Fruit fly (Drosophila melanogaster) whole organism, wandering third instar larva: ENCODE results near the gene CG32507.

ENCODE experiments used
- Abd-B ChIP-seq: fragments of >200 bp; optimal IDR thresholded peaks from 2 replicates; lab custom pipeline; 2017; ENCODE audit warnings: missing biosample characterization, missing genetic modification characterization
- CG32264 ChIP-seq: fragments of 200-800 bp; sonication (Bioruptor generic); optimal IDR thresholded peaks from 2 replicates; lab custom pipeline; 2016; ENCODE audit warnings: missing biosample characterization, missing genetic modification characterization
- CG9705 ChIP-seq: fragments of 200-800 bp; sonication (Bioruptor generic); optimal IDR thresholded peaks from 2 replicates; lab custom pipeline; 2018; ENCODE audit warnings: missing biosample characterization, mild to moderate bottlenecking, missing genetic modification characterization
- CrebA ChIP-seq: fragments of 200-800 bp; sonication (Bioruptor generic); optimal IDR thresholded peaks from 2 replicates; lab custom pipeline; 2016; ENCODE audit warnings: missing biosample characterization, mild to moderate bottlenecking, missing genetic modification characterization, borderline replicate concordance
- Dfd ChIP-seq: fragments of >200 bp; optimal IDR thresholded peaks from 2 replicates; lab custom pipeline; 2017; ENCODE audit warnings: missing biosample characterization, missing genetic modification characterization
- Dif ChIP-seq: fragments of 200-275, 200-300 bp; sonication (Bioruptor generic); optimal IDR thresholded peaks from 2 replicates; lab custom pipeline; 2018; ENCODE audit warnings: missing biosample characterization, missing genetic modification characterization; ENCODE audit not compliant: partially characterized antibody
- GATAd ChIP-seq: sonication (Bioruptor generic); optimal IDR thresholded peaks from 2 replicates; lab custom pipeline; 2016; ENCODE audit warnings: missing biosample characterization, missing genetic modification characterization
- HLH106 ChIP-seq: fragments of 200-800 bp; optimal IDR thresholded peaks from 3 replicates; lab custom pipeline; 2019; ENCODE audit warnings: missing biosample characterization, mild to moderate bottlenecking, missing genetic modification characterization, moderate library complexity
- Hnf4 ChIP-seq: fragments of 200-800 bp; sonication (Bioruptor generic); optimal IDR thresholded peaks from 2 replicates; lab custom pipeline; 2016; ENCODE audit warnings: missing biosample characterization, mild to moderate bottlenecking, missing genetic modification characterization
- Hr78 ChIP-seq: fragments of >200 bp; optimal IDR thresholded peaks from 2 replicates; lab custom pipeline; 2017; ENCODE audit warnings: missing biosample characterization, missing genetic modification characterization
- Hr83 ChIP-seq: fragments of 200-300 bp; sonication (Bioruptor generic); optimal IDR thresholded peaks from 2 replicates; lab custom pipeline; 2016; ENCODE audit warnings: missing biosample characterization, mild to moderate bottlenecking, missing genetic modification characterization, moderate library complexity; ENCODE audit not compliant: poor library complexity, severe bottlenecking
- Mio ChIP-seq: sonication (Bioruptor generic); optimal IDR thresholded peaks from 2 replicates; lab custom pipeline; 2016; ENCODE audit warnings: missing biosample characterization, missing genetic modification characterization
- Myc ChIP-seq: fragments of >200 bp; optimal IDR thresholded peaks from 2 replicates; lab custom pipeline; 2017
- N ChIP-seq: fragments of >200 bp; optimal IDR thresholded peaks from 2 replicates; lab custom pipeline; 2018; ENCODE audit warnings: missing biosample characterization, missing external identifiers, missing genetic modification characterization
- OdsH ChIP-seq: fragments of 200-800 bp; sonication (Bioruptor generic); optimal IDR thresholded peaks from 2 replicates; lab custom pipeline; 2016; ENCODE audit warnings: missing biosample characterization, mild to moderate bottlenecking, missing genetic modification characterization
- Rel ChIP-seq, 2 experiments: fragments of 200-800 bp; sonication (Bioruptor generic) in 1 of 2; optimal IDR thresholded peaks; 2 replicates in 1 of 2; 3 replicates in 1 of 2; lab custom pipeline; 2016 to 2019; ENCODE audit warnings: mild to moderate bottlenecking in 2 of 2, missing biosample characterization in 2 of 2, missing genetic modification characterization in 2 of 2, moderate library complexity in 1 of 2
- Sp1 ChIP-seq: fragments of 200-800 bp; sonication (Bioruptor generic); optimal IDR thresholded peaks from 3 replicates; lab custom pipeline; 2019; ENCODE audit warnings: missing biosample characterization, mild to moderate bottlenecking, missing genetic modification characterization, moderate library complexity
- Vsx2 ChIP-seq: fragments of 200-300, 225-300 bp; sonication (Bioruptor generic); optimal IDR thresholded peaks from 2 replicates; lab custom pipeline; 2018; ENCODE audit warnings: missing biosample characterization, missing genetic modification characterization; ENCODE audit not compliant: partially characterized antibody
- br ChIP-seq: fragments of 200-800 bp; sonication (Bioruptor generic); optimal IDR thresholded peaks from 2 replicates; lab custom pipeline; 2016; ENCODE audit warnings: missing biosample characterization, missing genetic modification characterization
- brk ChIP-seq: fragments of 200-800 bp; sonication (Bioruptor generic); optimal IDR thresholded peaks from 2 replicates; lab custom pipeline; 2016; ENCODE audit warnings: missing biosample characterization, mild to moderate bottlenecking, missing genetic modification characterization
- dmrt93B ChIP-seq: fragments of 200-800 bp; sonication (Bioruptor generic); optimal IDR thresholded peaks from 2 replicates; lab custom pipeline; 2018; ENCODE audit warnings: missing biosample characterization, mild to moderate bottlenecking, missing genetic modification characterization
- ey ChIP-seq: fragments of 200-800 bp; sonication (Bioruptor generic); optimal IDR thresholded peaks from 2 replicates; lab custom pipeline; 2016; ENCODE audit warnings: missing biosample characterization, missing genetic modification characterization
- foxo ChIP-seq, 2 experiments: fragments of 200-800 bp; sonication (Bioruptor generic); optimal IDR thresholded peaks; 2 replicates in 1 of 2; 3 replicates in 1 of 2; lab custom pipeline; 2016 to 2017; ENCODE audit warnings: missing biosample characterization in 2 of 2, missing genetic modification characterization in 2 of 2
- h ChIP-seq: fragments of 200-800 bp; sonication (Bioruptor generic); optimal IDR thresholded peaks from 3 replicates; lab custom pipeline; 2016; ENCODE audit warnings: missing biosample characterization, mild to moderate bottlenecking, missing genetic modification characterization
- jim ChIP-seq: fragments of 175-275, 200-325 bp; sonication (Bioruptor generic); optimal IDR thresholded peaks from 2 replicates; lab custom pipeline; 2016; ENCODE audit warnings: missing biosample characterization, mild to moderate bottlenecking, missing genetic modification characterization
- lola ChIP-seq: fragments of >200 bp; optimal IDR thresholded peaks from 2 replicates; lab custom pipeline; 2017; ENCODE audit warnings: missing biosample characterization, missing genetic modification characterization
- pan ChIP-seq: fragments of >200 bp; optimal IDR thresholded peaks from 2 replicates; lab custom pipeline; 2017
- psq ChIP-seq: fragments of 200-800 bp; sonication (Bioruptor generic); optimal IDR thresholded peaks from 3 replicates; lab custom pipeline; 2017; ENCODE audit warnings: missing biosample characterization, mild to moderate bottlenecking, missing genetic modification characterization, moderate library complexity
- sage ChIP-seq: fragments of 200-800 bp; sonication (Bioruptor generic); optimal IDR thresholded peaks from 2 replicates; lab custom pipeline; 2016; ENCODE audit warnings: missing biosample characterization, mild to moderate bottlenecking, missing genetic modification characterization
- sv ChIP-seq: fragments of 200-800 bp; sonication (Bioruptor generic); optimal IDR thresholded peaks from 3 replicates; lab custom pipeline; 2016; ENCODE audit warnings: missing biosample characterization, missing genetic modification characterization
- usp ChIP-seq: fragments of >200 bp; optimal IDR thresholded peaks from 2 replicates; lab custom pipeline; 2017; ENCODE audit warnings: missing biosample characterization, missing genetic modification characterization
- woc ChIP-seq: sonication (Bioruptor generic); optimal IDR thresholded peaks from 2 replicates; lab custom pipeline; 2016; ENCODE audit warnings: missing biosample characterization, mild to moderate bottlenecking, missing genetic modification characterization

CG32507 gene

DNA sequence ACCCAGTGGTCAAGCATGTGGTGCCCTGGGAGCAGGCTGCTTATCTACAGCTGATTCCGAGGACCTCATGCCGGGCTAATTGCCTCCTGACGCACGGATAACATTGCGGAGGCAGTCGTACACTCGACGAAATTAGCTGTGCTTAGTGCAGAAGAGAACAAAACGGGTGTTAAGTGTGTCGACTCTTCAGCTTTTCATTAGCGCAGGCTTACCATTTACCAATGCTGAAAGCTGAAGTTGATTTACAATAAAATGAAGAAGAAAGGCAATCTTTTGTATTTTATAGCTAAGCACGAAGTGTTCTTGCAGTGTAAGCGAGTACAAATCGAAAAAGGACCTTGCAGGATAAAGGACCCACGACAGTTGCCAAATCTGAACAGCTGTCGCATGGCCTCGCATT, 27.9 kb downstream of the CG32507 start:
- TF ChIP-seq HLH106 (tag; lab: Kevin White, UChicago) (no peak), Abd-B (GFP tag; lab: Kevin White, UChicago) (no peak), Sp1 (GFP tag; lab: Kevin White, UChicago) (no peak), CG32264 (no peak), ey (GFP tag; lab: Kevin White, UChicago) (no peak), Dfd (GFP tag; lab: Kevin White, UChicago) (no peak), h (GFP tag; lab: Kevin White, UChicago) (no peak), psq (GFP tag; lab: Kevin White, UChicago) (no peak), Vsx2 (GFP tag; lab: Kevin White, UChicago) (no peak), CrebA (GFP tag; lab: Kevin White, UChicago) (no peak), usp (GFP tag; lab: Kevin White, UChicago) (no peak), CG9705 (GFP tag; lab: Kevin White, UChicago) (no peak), pan (lab: Kevin White, UChicago) (no peak), Myc (no peak), OdsH (no peak), brk (GFP tag; lab: Kevin White, UChicago) (no peak), N (GFP tag; lab: Kevin White, UChicago) (no peak), Hr78 (GFP tag; lab: Kevin White, UChicago) (no peak), woc (GFP tag; lab: Kevin White, UChicago) (no peak), Rel (GFP tag; optimal IDR thresholded peaks at IDR 0.05; lab: Kevin White, UChicago) (no peak), Rel (tag; optimal IDR thresholded peaks at IDR 0.05; lab: Kevin White, UChicago) (no peak)

DNA sequence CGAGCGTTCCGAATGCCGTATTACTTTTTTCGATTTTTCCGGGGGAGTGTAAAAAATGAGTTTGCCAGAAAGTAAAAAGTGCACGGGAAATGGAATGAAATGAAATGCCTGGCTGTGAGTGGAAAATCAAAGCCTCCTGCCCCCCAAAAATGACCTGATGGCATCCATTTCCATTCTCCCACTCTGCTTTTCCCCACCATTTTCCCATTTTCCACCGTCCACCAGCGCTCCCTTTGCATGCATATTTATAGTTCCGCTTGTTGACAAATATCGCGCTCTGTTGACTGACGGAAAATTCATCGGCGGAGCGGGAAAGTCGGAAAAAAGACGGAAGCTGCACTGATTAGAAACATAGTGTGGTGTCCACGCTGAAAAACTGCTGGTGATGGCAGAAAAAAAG, 35.2 kb downstream of the CG32507 start, which contains the start of gene CG15452:
Gene CG15452, minus strand, starts transcription at position 101 of the 400 bp plus-strand sequence.
- TF ChIP-seq jim (GFP tag; lab: Kevin White, UChicago) = no peak
- no peak for TF ChIP-seq h (GFP tag; lab: Kevin White, UChicago)
- no peak for TF ChIP-seq Mio (GFP tag; lab: Kevin White, UChicago)
- no peak for TF ChIP-seq Hr83
- TF ChIP-seq Abd-B (GFP tag; lab: Kevin White, UChicago) = no peak
- TF ChIP-seq Dif (GFP tag; lab: Kevin White, UChicago) = no peak
- no peak for TF ChIP-seq Hr78 (GFP tag; lab: Kevin White, UChicago)
- no peak for TF ChIP-seq Hnf4 (GFP tag; lab: Kevin White, UChicago)
- TF ChIP-seq sv (GFP tag; lab: Kevin White, UChicago) = no peak
- no peak for TF ChIP-seq sage
- TF ChIP-seq GATAd = no peak
- no peak for TF ChIP-seq brk (GFP tag; lab: Kevin White, UChicago)
- TF ChIP-seq foxo (GFP tag; optimal IDR thresholded peaks at IDR 0.05; lab: Kevin White, UChicago) = no peak

DNA sequence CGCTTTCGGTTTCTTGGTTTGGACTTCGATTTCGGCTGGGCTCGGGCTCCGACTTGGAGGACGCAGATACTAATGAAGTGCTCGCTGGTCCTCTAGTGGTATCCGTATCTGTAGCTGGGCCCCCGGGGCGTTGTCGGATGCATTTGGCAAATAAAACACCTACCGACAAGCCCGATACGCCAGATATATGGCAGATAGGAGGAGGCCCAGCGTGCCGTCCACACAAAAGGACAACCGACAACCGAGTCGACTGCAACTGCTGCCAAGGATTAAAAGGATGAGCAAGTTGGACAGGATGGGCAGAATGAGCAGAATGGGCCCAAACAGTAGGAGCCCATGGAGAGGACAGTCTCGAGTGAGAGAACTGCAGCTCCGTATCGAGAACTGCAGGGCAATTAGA, 41.4 kb downstream of the CG32507 start:
- TF ChIP-seq Dif (GFP tag; lab: Kevin White, UChicago) (no peak), Dfd (GFP tag; lab: Kevin White, UChicago) (no peak), CG9705 (GFP tag; lab: Kevin White, UChicago) (no peak), br (no peak), CG32264 (no peak), foxo (GFP tag; optimal IDR thresholded peaks at IDR 0.05; lab: Kevin White, UChicago) (no peak), jim (GFP tag; lab: Kevin White, UChicago) (no peak), pan (lab: Kevin White, UChicago) (no peak), brk (GFP tag; lab: Kevin White, UChicago) (no peak), N (GFP tag; lab: Kevin White, UChicago) (no peak), CrebA (GFP tag; lab: Kevin White, UChicago) (no peak)

DNA sequence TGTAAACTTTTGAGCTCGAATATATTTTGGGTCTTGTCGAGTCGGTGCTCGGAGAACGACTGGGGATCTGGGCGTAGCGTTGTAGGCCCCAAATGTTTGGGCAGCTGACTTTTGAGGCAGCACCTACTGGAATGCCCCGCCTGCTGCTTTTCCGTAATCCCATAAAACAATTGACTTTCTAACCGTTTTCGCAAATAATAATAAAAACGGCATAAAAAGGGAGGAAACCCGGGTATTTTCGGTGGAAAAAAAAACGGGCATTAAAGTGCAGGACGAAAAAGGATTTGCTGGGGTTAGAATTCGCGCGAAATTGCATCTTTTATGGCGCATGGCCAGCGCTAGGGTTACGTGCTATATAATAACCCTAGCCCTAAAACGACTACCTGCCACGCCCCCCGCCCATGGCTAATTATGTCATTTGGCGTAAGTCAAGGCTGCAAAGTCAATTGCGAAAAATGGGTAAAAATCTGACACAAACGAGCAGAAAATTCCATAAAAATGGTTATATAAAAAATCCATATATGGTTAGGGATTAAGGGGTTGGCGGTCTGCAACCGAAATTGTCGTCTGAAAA, 45.0 kb downstream of the CG32507 start, which contains the start of gene CG1324:
Gene CG1324, minus strand, starts transcription at position 51 of the 574 bp plus-strand sequence.
- no peak for TF ChIP-seq lola (GFP tag; lab: Kevin White, UChicago)
- no peak for TF ChIP-seq dmrt93B (GFP tag; lab: Kevin White, UChicago)
- TF ChIP-seq GATAd = no peak
- no peak for TF ChIP-seq N (GFP tag; lab: Kevin White, UChicago)
- TF ChIP-seq Vsx2 (GFP tag; lab: Kevin White, UChicago) = no peak
- TF ChIP-seq sv (GFP tag; lab: Kevin White, UChicago) = no peak
- no peak for TF ChIP-seq Hr83
- no peak for TF ChIP-seq HLH106 (tag; lab: Kevin White, UChicago)
